Worm (Caenorhabditis elegans) whole organism, L4/young adult: ENCODE data around the gene hsd-2.

Experiments used
- W03F9.2 ChIP-seq: fragments of 150-350 bp; optimal IDR thresholded peaks from 2 replicates; lab custom pipeline; 2014; ENCODE audit warnings: missing biosample characterization, missing genetic modification characterization
- him-1 ChIP-seq: sonication (generic microtip); optimal IDR thresholded peaks from 2 replicates; lab custom pipeline; 2016; ENCODE audit warnings: missing genotype, missing genetic modification reagents, missing genetic modification characterization, missing compliant biosample characterization

ce11 chrX:5040038-5040437 is 35.0 kb downstream of the hsd-2 start:
- TF ChIP-seq him-1 (tag; lab: Kevin White, UChicago), result no peak
- no peak for TF ChIP-seq W03F9.2 (tag; lab: Kevin White, UChicago)
